Worm (Caenorhabditis elegans) whole organism, L3 larva: ENCODE data around the gene F26F4.8.

Source experiments
- R02D3.7 ChIP-seq: fragments of 150-350 bp; optimal IDR thresholded peaks from 2 replicates; lab custom pipeline; 2014; ENCODE audit warnings: missing biosample characterization, missing genetic modification characterization
- ZK546.5 ChIP-seq: sonication (generic microtip); optimal IDR thresholded peaks from 2 replicates; lab custom pipeline; 2017; ENCODE audit warnings: missing biosample characterization, missing genetic modification characterization
- aly-2 ChIP-seq: fragments of 150-350 bp; optimal IDR thresholded peaks from 2 replicates; lab custom pipeline; 2014; ENCODE audit warnings: missing biosample characterization, missing genetic modification characterization
- ama-1 ChIP-seq: fragments of 150-350 bp; optimal IDR thresholded peaks from 2 replicates; lab custom pipeline; 2018
- ceh-28 ChIP-seq: fragments of 150-350 bp; optimal IDR thresholded peaks from 2 replicates; lab custom pipeline; 2014; ENCODE audit warnings: missing biosample characterization, missing genetic modification reagents, missing genetic modification characterization
- ceh-82 ChIP-seq: fragments of 150-350 bp; optimal IDR thresholded peaks from 2 replicates; lab custom pipeline; 2014; ENCODE audit warnings: missing biosample characterization, missing genetic modification characterization
- ceh-9 ChIP-seq: sonication (generic microtip); optimal IDR thresholded peaks from 2 replicates; lab custom pipeline; 2018; ENCODE audit warnings: missing biosample characterization, missing genetic modification characterization
- daf-12 ChIP-seq: fragments of 150-350 bp; optimal IDR thresholded peaks from 2 replicates; lab custom pipeline; 2014; ENCODE audit warnings: missing biosample characterization, missing genetic modification reagents, missing genetic modification characterization
- egl-27 ChIP-seq: sonication (generic microtip); optimal IDR thresholded peaks from 4 replicates; lab custom pipeline; 2017; ENCODE audit warnings: missing biosample characterization, missing genetic modification reagents, missing genetic modification characterization
- egl-5 ChIP-seq: fragments of 150-350 bp; optimal IDR thresholded peaks from 2 replicates; lab custom pipeline; 2017; ENCODE audit warnings: missing biosample characterization, missing genetic modification reagents, missing genetic modification characterization, inconsistent platforms
- elt-1 ChIP-seq: fragments of 150-350 bp; optimal IDR thresholded peaks from 2 replicates; lab custom pipeline; 2014; ENCODE audit warnings: missing biosample characterization, missing genetic modification characterization
- elt-2 ChIP-seq: sonication (generic microtip); optimal IDR thresholded peaks from 2 replicates; lab custom pipeline; 2016; ENCODE audit warnings: missing genetic modification reagents, mild to moderate bottlenecking, missing genetic modification characterization, missing compliant biosample characterization
- elt-3 ChIP-seq, 3 experiments: fragments of 150-350 bp in 1 of 3; sonication (generic microtip) in 2 of 3; optimal IDR thresholded peaks; 2 replicates in 2 of 3; 4 replicates in 1 of 3; lab custom pipeline; 2014 to 2017; ENCODE audit warnings: missing biosample characterization in 3 of 3, missing genetic modification characterization in 3 of 3
- eor-1 ChIP-seq, 2 experiments: fragments of 150-350 bp; optimal IDR thresholded peaks; 2 replicates each; lab custom pipeline; 2014 to 2018; ENCODE audit warnings: missing biosample characterization in 2 of 2, missing genetic modification characterization in 2 of 2
- fkh-10 ChIP-seq: sonication (generic microtip); optimal IDR thresholded peaks from 2 replicates; lab custom pipeline; 2017; ENCODE audit warnings: missing biosample characterization, missing genetic modification reagents, missing genetic modification characterization
- fos-1 ChIP-seq: fragments of 150-350 bp; optimal IDR thresholded peaks from 2 replicates; lab custom pipeline; 2014; ENCODE audit warnings: missing biosample characterization, missing genetic modification characterization
- hmg-11 ChIP-seq: sonication (generic microtip); optimal IDR thresholded peaks from 2 replicates; lab custom pipeline; 2016; ENCODE audit warnings: missing genetic modification characterization, missing compliant biosample characterization
- jun-1 ChIP-seq: fragments of 150-350 bp; optimal IDR thresholded peaks from 2 replicates; lab custom pipeline; 2014; ENCODE audit warnings: missing biosample characterization, missing genetic modification reagents, missing genetic modification characterization
- lin-15B ChIP-seq: fragments of 150-350 bp; optimal IDR thresholded peaks from 2 replicates; lab custom pipeline; 2014; ENCODE audit warnings: missing biosample characterization, missing genetic modification characterization
- lin-39 ChIP-seq: fragments of 150-350 bp; optimal IDR thresholded peaks from 2 replicates; lab custom pipeline; 2018; ENCODE audit warnings: missing biosample characterization, missing genetic modification reagents, missing genetic modification characterization
- lsy-12 ChIP-seq: sonication (generic microtip); optimal IDR thresholded peaks from 2 replicates; lab custom pipeline; 2016; ENCODE audit warnings: mild to moderate bottlenecking, missing genetic modification characterization, missing compliant biosample characterization
- mdl-1 ChIP-seq: fragments of 150-350 bp; optimal IDR thresholded peaks from 2 replicates; lab custom pipeline; 2014; ENCODE audit warnings: missing biosample characterization, missing genetic modification characterization
- nfya-1 ChIP-seq: sonication (generic microtip); optimal IDR thresholded peaks from 2 replicates; lab custom pipeline; 2017; ENCODE audit warnings: missing genetic modification characterization, mild to moderate bottlenecking, missing compliant biosample characterization, antibody characterized with exemption, moderate library complexity; ENCODE audit not compliant: insufficient read depth
- nhr-11 ChIP-seq: fragments of 150-350 bp; optimal IDR thresholded peaks from 2 replicates; lab custom pipeline; 2014; ENCODE audit warnings: missing biosample characterization, missing genetic modification characterization
- nhr-12 ChIP-seq: fragments of 150-350 bp; optimal IDR thresholded peaks from 2 replicates; lab custom pipeline; 2014; ENCODE audit warnings: missing biosample characterization, missing genetic modification characterization
- nhr-23 ChIP-seq: fragments of 150-350 bp; optimal IDR thresholded peaks from 2 replicates; lab custom pipeline; 2014; ENCODE audit warnings: missing biosample characterization, missing genetic modification reagents, missing genetic modification characterization
- nhr-237 ChIP-seq: fragments of 150-350 bp; optimal IDR thresholded peaks from 2 replicates; lab custom pipeline; 2014; ENCODE audit warnings: missing biosample characterization, missing genetic modification characterization
- nhr-25 ChIP-seq: sonication (generic microtip); optimal IDR thresholded peaks from 2 replicates; lab custom pipeline; 2017; ENCODE audit warnings: missing biosample characterization, missing genetic modification characterization
- nhr-28 ChIP-seq: fragments of 150-350 bp; optimal IDR thresholded peaks from 2 replicates; lab custom pipeline; 2014; ENCODE audit warnings: missing biosample characterization, missing genetic modification characterization
- nhr-43 ChIP-seq: sonication (generic microtip); optimal IDR thresholded peaks from 2 replicates; lab custom pipeline; 2016; ENCODE audit warnings: mild to moderate bottlenecking, missing genetic modification characterization, missing compliant biosample characterization; ENCODE audit not compliant: poor library complexity, severe bottlenecking
- nhr-76 ChIP-seq: fragments of 150-350 bp; sonication (generic microtip); optimal IDR thresholded peaks from 5 replicates; lab custom pipeline; 2014; ENCODE audit warnings: missing biosample characterization, missing genetic modification characterization
- nhr-77 ChIP-seq: fragments of 150-350 bp; optimal IDR thresholded peaks from 2 replicates; lab custom pipeline; 2014; ENCODE audit warnings: missing biosample characterization, missing genetic modification characterization
- pha-4 ChIP-seq: fragments of 150-350 bp; optimal IDR thresholded peaks from 2 replicates; lab custom pipeline; 2014; ENCODE audit warnings: missing biosample characterization, missing genetic modification reagents, missing genetic modification characterization
- pqm-1 ChIP-seq: fragments of 150-350 bp; optimal IDR thresholded peaks from 2 replicates; lab custom pipeline; 2017; ENCODE audit warnings: missing biosample characterization, missing genetic modification characterization, inconsistent platforms
- sea-2 ChIP-seq: fragments of 150-350 bp; sonication (generic microtip); optimal IDR thresholded peaks from 4 replicates; lab custom pipeline; 2014; ENCODE audit warnings: missing biosample characterization, missing genetic modification reagents, missing genetic modification characterization
- skn-1 ChIP-seq: fragments of 150-350 bp; optimal IDR thresholded peaks from 2 replicates; lab custom pipeline; 2014; ENCODE audit warnings: missing biosample characterization, missing genetic modification characterization
- snpc-4 ChIP-seq: fragments of 150-350 bp; optimal IDR thresholded peaks from 2 replicates; lab custom pipeline; 2014; ENCODE audit warnings: missing biosample characterization, missing genetic modification characterization
- unc-39 ChIP-seq: sonication (generic microtip); optimal IDR thresholded peaks from 4 replicates; lab custom pipeline; 2017; ENCODE audit warnings: missing biosample characterization, missing genetic modification characterization
- unc-62 ChIP-seq: fragments of 150-350 bp; sonication (generic microtip); optimal IDR thresholded peaks from 4 replicates; lab custom pipeline; 2014; ENCODE audit warnings: missing biosample characterization, missing genetic modification reagents, missing genetic modification characterization
- zag-1 ChIP-seq: fragments of 150-350 bp; optimal IDR thresholded peaks from 2 replicates; lab custom pipeline; 2014; ENCODE audit warnings: missing biosample characterization, missing genetic modification characterization
- ztf-11 ChIP-seq: fragments of 150-350 bp; optimal IDR thresholded peaks from 2 replicates; lab custom pipeline; 2014; ENCODE audit warnings: missing biosample characterization, missing genetic modification characterization
- ztf-4 ChIP-seq: fragments of 150-350 bp; optimal IDR thresholded peaks from 2 replicates; lab custom pipeline; 2014; ENCODE audit warnings: missing biosample characterization, missing genetic modification characterization

The F26F4.8 gene

DNA sequence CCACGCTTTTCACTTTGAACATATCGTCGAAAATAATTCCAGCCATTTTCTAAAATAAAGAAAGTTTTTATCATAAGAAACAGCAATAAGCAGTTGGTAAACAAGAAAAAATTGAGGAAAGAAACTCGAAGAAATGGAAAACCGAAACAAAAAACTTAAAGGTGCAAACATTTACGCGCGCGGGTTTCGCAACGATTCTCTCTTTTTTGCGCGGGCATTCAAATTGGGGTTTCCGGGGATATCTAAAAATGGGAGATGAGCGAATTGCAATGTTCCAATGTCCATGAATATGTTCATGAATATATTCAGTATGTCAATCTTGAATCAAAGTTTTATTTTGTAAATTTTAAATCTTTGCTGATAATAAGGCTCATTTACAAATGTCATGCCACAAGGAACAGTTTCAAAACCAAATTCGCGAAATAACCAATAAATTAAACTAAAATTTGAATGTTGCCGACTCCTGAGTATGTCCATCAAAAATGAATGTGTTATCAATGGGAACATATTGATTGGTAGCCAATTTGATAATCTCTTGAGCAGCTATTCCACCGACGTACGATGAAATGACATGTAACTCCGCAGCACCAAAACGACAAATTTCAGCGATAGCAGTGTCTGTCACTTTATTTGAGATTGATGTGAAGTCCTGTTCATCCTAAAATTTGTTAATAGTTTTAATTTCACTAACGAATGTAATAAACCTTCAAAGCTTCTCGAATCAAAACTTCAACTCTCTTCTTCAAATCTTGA is 12.9 kb upstream of the F26F4.8 start, which contains the start of gene rpb-8:
Gene rpb-8 (minus strand): TSS at position 49 of the 753 bp plus-strand sequence.
- peak; percentile 37 for TF ChIP-seq snpc-4 (tag; lab: Kevin White, UChicago)
- no peak for TF ChIP-seq zag-1
- TF ChIP-seq elt-3 (tag; optimal IDR thresholded peaks at IDR 0.05; lab: Kevin White, UChicago), result no peak
- TF ChIP-seq aly-2 (tag; lab: Kevin White, UChicago), result no peak
- no peak for TF ChIP-seq nhr-237 (tag; lab: Kevin White, UChicago)
- TF ChIP-seq unc-39 (tag; lab: Kevin White, UChicago), result no peak
- peak; percentile 71 for TF ChIP-seq pha-4 (tag; lab: Kevin White, UChicago)
- TF ChIP-seq egl-27 (tag; lab: Kevin White, UChicago), result no peak
- peak; percentile 61 for TF ChIP-seq lin-39 (tag; lab: Kevin White, UChicago)
- TF ChIP-seq fkh-10 (GFP tag; lab: Kevin White, UChicago), result no peak
- no peak for TF ChIP-seq R02D3.7 (tag; lab: Kevin White, UChicago)
- no peak for TF ChIP-seq nhr-28
- TF ChIP-seq lin-15B, result peak; percentile 71
- TF ChIP-seq ama-1 (lab: Kevin White, UChicago), result peak; percentile 38
- TF ChIP-seq eor-1 (tag; optimal IDR thresholded peaks at IDR 0.05; lab: Kevin White, UChicago), result no peak
- peak; percentile 72 for TF ChIP-seq nfya-1
- TF ChIP-seq nhr-77 (tag; lab: Kevin White, UChicago), result no peak
- no peak for TF ChIP-seq nhr-12 (tag; lab: Kevin White, UChicago)
- peak; percentile 3 for TF ChIP-seq elt-2 (tag; lab: Kevin White, UChicago)
- TF ChIP-seq nhr-23 (tag; lab: Kevin White, UChicago), result peak; percentile 66
- no peak for TF ChIP-seq mdl-1 (tag; lab: Kevin White, UChicago)
- TF ChIP-seq egl-5 (tag; lab: Kevin White, UChicago), result peak; percentile 57
- TF ChIP-seq nhr-76 (tag; lab: Kevin White, UChicago), result no peak
- TF ChIP-seq ztf-11, result no peak
- peak; percentile 8 for TF ChIP-seq nhr-25 (tag; lab: Kevin White, UChicago)

DNA sequence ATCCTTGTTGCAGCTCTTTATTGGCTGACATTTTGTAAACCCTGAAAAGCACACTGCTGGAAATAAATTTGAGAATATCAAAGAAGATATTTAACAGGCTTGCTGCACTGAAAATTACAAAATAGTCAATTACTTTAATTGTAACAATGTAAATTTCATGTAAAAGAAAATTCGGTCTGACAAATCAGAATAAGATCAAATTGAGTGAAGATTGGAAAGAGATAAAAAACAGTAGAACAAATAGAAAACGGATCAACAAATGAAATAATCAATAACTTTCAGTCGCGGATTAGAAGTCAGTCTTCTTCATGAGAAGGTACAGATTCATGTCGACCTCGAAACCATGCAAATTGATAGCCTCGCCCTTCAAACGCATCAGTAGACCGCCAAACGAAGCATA is 11.8 kb upstream of the F26F4.8 start, which contains the start of gene rars-1:
Gene rars-1 (minus strand): TSS at position 101 of the 400 bp plus-strand sequence.
- TF ChIP-seq nhr-76 (tag; lab: Kevin White, UChicago), result no peak
- TF ChIP-seq pqm-1 (tag; lab: Kevin White, UChicago), result no peak
- TF ChIP-seq nhr-23 (tag; lab: Kevin White, UChicago), result no peak
- TF ChIP-seq nhr-25 (tag; lab: Kevin White, UChicago), result no peak
- no peak for TF ChIP-seq elt-1 (tag; lab: Kevin White, UChicago)
- no peak for TF ChIP-seq daf-12 (tag; lab: Kevin White, UChicago)
- TF ChIP-seq hmg-11, result no peak
- TF ChIP-seq nhr-11 (tag; lab: Kevin White, UChicago), result no peak
- TF ChIP-seq ztf-4 (tag; lab: Kevin White, UChicago), result no peak
- no peak for TF ChIP-seq fkh-10 (GFP tag; lab: Kevin White, UChicago)
- TF ChIP-seq sea-2 (GFP tag; lab: Kevin White, UChicago), result no peak
- TF ChIP-seq elt-2 (tag; lab: Kevin White, UChicago), result no peak
- TF ChIP-seq R02D3.7 (tag; lab: Kevin White, UChicago), result no peak
- no peak for TF ChIP-seq nfya-1
- no peak for TF ChIP-seq jun-1 (tag; lab: Kevin White, UChicago)
- no peak for TF ChIP-seq nhr-237 (tag; lab: Kevin White, UChicago)
- TF ChIP-seq ceh-9 (tag; lab: Kevin White, UChicago), result no peak

DNA sequence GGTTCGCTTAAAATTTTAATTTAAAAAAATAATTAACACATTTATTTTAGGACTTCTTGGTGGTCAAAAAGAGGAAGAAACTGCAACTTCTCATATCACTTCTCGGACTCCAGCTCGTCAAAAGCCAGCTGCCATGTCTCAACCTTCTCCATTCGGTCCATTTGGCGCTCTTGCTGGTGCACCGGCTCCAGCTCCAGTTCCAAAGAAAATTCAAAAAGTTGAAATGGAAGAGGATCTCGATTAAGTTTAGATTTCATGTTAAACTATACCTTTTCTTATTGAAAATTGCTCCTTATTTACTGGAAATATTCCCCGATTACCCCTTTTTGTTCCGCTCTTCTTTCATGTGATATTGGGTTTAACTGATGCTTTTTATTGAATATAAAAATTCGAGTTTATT is 8.5 kb upstream of the F26F4.8 start:
- TF ChIP-seq snpc-4 (tag; lab: Kevin White, UChicago) (no peak), pha-4 (tag; lab: Kevin White, UChicago) (no peak), ztf-11 (no peak), hmg-11 (no peak), sea-2 (GFP tag; lab: Kevin White, UChicago) (no peak), nhr-12 (tag; lab: Kevin White, UChicago) (no peak), zag-1 (no peak), ZK546.5 (tag; lab: Kevin White, UChicago) (no peak)

DNA sequence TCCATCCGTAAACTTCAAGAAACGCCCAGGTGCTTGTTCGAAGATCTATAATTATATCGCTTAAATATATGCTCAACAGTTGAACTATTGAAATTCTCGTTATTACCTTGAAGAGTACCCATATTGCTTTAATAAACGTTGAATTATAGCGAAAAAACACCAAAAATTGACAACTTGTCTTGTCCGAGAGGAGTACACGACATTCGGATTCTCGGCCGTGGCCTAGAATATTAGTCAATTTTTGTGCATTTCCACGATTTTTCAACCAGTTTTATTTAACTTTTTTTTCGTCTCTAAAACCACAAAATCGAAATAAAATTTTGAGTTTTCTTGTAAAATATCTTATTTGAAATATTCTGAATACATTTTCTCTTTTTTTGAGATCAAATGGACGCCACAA is 7.0 kb upstream of the F26F4.8 start, which contains the start of the genes F26F4.9 and cee-1:
Gene F26F4.9 (minus strand): TSS at position 205 of the 400 bp plus-strand sequence.
Gene cee-1 (plus strand): TSS at position 383 of the 400 bp plus-strand sequence.
- TF ChIP-seq nhr-77 (tag; lab: Kevin White, UChicago) (no peak), jun-1 (tag; lab: Kevin White, UChicago) (peak; percentile 22), elt-3 (tag; optimal IDR thresholded peaks at IDR 0.05; lab: Kevin White, UChicago) (no peak), nfya-1 (peak; percentile 65), nhr-43 (tag; lab: Kevin White, UChicago) (peak; percentile 90), ceh-28 (tag; lab: Kevin White, UChicago) (no peak), skn-1 (tag; lab: Kevin White, UChicago) (no peak), pqm-1 (tag; lab: Kevin White, UChicago) (peak; percentile 43), egl-5 (tag; lab: Kevin White, UChicago) (no peak), ceh-82 (no peak), lsy-12 (no peak), lin-39 (tag; lab: Kevin White, UChicago) (no peak), ceh-9 (tag; lab: Kevin White, UChicago) (no peak), ama-1 (lab: Kevin White, UChicago) (no peak), nhr-28 (no peak), R02D3.7 (tag; lab: Kevin White, UChicago) (no peak), unc-62 (no peak), nhr-25 (tag; lab: Kevin White, UChicago) (no peak), pha-4 (tag; lab: Kevin White, UChicago) (peak; percentile 71), egl-27 (tag; lab: Kevin White, UChicago) (no peak), nhr-76 (tag; lab: Kevin White, UChicago) (no peak), fos-1 (tag; lab: Kevin White, UChicago) (no peak), hmg-11 (peak; percentile 33)
